Worm (Caenorhabditis elegans): ENCODE data around the gene flp-14.
A peak's percentile ranks its signal among the peaks of the same experiment; 100 is the strongest.

The flp-14 gene

DNA sequence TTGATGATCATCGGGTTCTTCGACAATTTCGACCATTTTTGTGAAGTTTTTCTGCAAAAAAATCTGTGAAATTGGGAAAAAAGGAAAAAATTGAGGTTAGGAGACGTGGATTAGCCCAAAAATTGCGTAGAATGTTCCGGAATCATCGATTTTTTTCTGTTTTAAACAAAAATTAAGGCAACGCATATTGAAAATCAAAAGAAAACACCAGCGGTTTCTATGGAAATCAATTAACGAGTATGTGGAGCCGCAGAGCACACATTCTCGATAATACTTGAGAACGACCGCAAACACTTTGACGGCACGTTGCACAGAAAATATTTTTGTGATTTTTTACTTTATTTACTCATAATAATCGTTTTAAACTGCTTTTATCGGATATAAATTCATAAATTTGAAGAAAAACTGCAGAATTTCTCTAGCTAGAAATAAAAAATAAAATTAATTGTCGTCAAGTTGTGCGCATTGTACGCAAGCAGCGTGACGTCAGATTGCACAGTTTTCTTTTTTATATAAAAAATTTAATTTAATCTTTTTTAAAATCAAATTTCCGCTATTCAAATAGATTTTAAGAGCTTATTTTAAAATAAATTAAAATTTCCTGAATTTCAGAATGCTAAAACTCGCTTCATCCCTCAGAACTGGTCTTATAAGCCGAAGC lies 15.8 kb downstream of the flp-14 start, which contains the start of the genes npp-25 and mrps-10:
Gene npp-25 (minus strand): TSS at position 51 of the 661 bp plus-strand sequence.
Gene mrps-10 (plus strand): TSS at position 611 of the 661 bp plus-strand sequence.
- peak; percentile 18 for TF ChIP-seq swsn-7 (tag; optimal IDR thresholded peaks at IDR 0.05)
- TF ChIP-seq dsc-1 (tag; optimal IDR thresholded peaks at IDR 0.05) = peak; percentile 41
- TF ChIP-seq alr-1 (tag; optimal IDR thresholded peaks at IDR 0.05; ENCODE audit: borderline replicate concordance) = no peak
- TF ChIP-seq unc-86 (tag; optimal IDR thresholded peaks at IDR 0.05) = peak; percentile 7
- TF ChIP-seq unc-62 (GFP tag; optimal IDR thresholded peaks at IDR 0.05) = no peak
- peak; percentile 29 for TF ChIP-seq nhr-71 (tag; optimal IDR thresholded peaks at IDR 0.05)
- TF ChIP-seq elt-2 (tag; optimal IDR thresholded peaks at IDR 0.05) = no peak
- peak; percentile 28 to 57 for TF ChIP-seq efl-1 (optimal IDR thresholded peaks at IDR 0.05)
- TF ChIP-seq efl-1 (GFP tag; optimal IDR thresholded peaks at IDR 0.05 in 1 of 2) = peak; percentile 57 to 91
- no peak for TF ChIP-seq skn-1 (tag; optimal IDR thresholded peaks at IDR 0.05)
- TF ChIP-seq nhr-47 (tag; optimal IDR thresholded peaks at IDR 0.05) = peak; percentile 53
- TF ChIP-seq isw-1 (GFP tag; IDR thresholded peaks at IDR 0.05) = no peak
- peak; percentile 1 for TF ChIP-seq tbx-2 (tag; optimal IDR thresholded peaks at IDR 0.05)
- peak; percentile 31 for TF ChIP-seq xbp-1 (tag; optimal IDR thresholded peaks at IDR 0.05)
- peak; percentile 44 for TF ChIP-seq fkh-8 (tag; optimal IDR thresholded peaks at IDR 0.05)
- peak; percentile 13 to 51 (median 16) for TF ChIP-seq dpl-1 (GFP tag; optimal IDR thresholded peaks at IDR 0.05)
- TF ChIP-seq snu-23 (GFP tag; optimal IDR thresholded peaks at IDR 0.05) = peak; percentile 25
- peak; percentile 17 for TF ChIP-seq blmp-1 (tag; optimal IDR thresholded peaks at IDR 0.05)
- TF ChIP-seq fkh-4 (tag; optimal IDR thresholded peaks at IDR 0.05; ENCODE audit: borderline replicate concordance) = no peak
- TF ChIP-seq F16B12.6 (tag; optimal IDR thresholded peaks at IDR 0.05) = peak; percentile 82
- TF ChIP-seq vab-15 (tag; optimal IDR thresholded peaks at IDR 0.05) = no peak
- TF ChIP-seq mep-1 (tag; optimal IDR thresholded peaks at IDR 0.05) = peak; percentile 28
- TF ChIP-seq nhr-19 (GFP tag; conservative IDR thresholded peaks at IDR 0.05) = no peak
- TF ChIP-seq hpl-2 (GFP tag; optimal IDR thresholded peaks at IDR 0.05) = no peak
- no peak for TF ChIP-seq rnt-1 (tag; optimal IDR thresholded peaks at IDR 0.05)
- no peak for TF ChIP-seq nhr-12 (tag; optimal IDR thresholded peaks at IDR 0.05)
- peak; percentile 44 to 78 for TF ChIP-seq lsy-2 (tag; optimal IDR thresholded peaks at IDR 0.05)
- TF ChIP-seq lin-35 (GFP tag; optimal IDR thresholded peaks at IDR 0.05) = peak; percentile 40 to 43
- TF ChIP-seq sox-4 (tag; optimal IDR thresholded peaks at IDR 0.05) = no peak

DNA sequence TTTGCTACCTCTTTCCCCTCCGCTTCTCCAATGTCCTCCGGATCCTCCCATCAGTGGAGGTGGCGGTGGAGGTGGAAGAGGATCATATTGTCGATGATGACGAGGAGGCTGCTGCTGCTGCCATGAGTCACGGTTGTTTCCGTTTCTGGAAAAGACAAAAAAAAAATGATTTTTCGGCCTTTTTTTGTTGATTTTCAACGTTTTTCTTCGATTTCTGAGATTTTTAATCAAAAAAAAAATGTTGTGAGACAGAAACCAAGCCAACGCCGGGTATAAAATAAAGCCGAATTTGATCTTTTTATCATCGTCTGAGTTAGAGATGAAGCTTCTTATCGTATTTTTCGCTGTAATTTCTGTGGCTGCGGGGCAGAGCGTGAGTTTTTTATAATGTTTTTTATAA lies 19.3 kb downstream of the flp-14 start, which contains the start of gene Y37D8A.19:
Gene Y37D8A.19 (plus strand): TSS at position 301 of the 400 bp plus-strand sequence.
- no peak for TF ChIP-seq unc-130 (tag; optimal IDR thresholded peaks at IDR 0.05)
- no peak for TF ChIP-seq sup-37 (GFP tag; optimal IDR thresholded peaks at IDR 0.05)
- TF ChIP-seq nhr-90 (tag; optimal IDR thresholded peaks at IDR 0.05; ENCODE audit: poor library complexity) = no peak
- no peak for TF ChIP-seq elt-2 (tag; optimal IDR thresholded peaks at IDR 0.05)
- TF ChIP-seq nhr-76 (tag; optimal IDR thresholded peaks at IDR 0.05) = no peak

DNA sequence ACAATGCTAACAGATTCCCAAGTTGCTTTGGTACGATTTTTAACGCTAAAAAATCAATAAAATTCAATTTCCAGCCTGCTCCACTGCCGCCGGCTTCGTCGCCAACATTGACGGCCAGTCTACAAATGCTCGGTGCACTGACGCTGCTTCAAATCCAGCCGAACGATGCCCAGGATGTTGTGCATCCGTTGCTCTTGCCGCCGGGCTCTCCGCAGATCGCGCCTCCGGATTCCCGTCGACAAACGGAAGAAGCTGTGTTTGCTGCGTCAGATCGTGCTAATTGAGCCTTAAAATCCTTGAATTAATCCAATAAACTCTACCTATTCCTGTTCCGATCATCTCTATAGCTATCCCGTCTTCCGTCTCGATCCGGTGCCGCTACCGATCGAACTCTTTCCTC lies 20.8 kb downstream of the flp-14 start:
- TF ChIP-seq Y116A8C.19 (tag; optimal IDR thresholded peaks at IDR 0.05; ENCODE audit: borderline replicate concordance) = no peak
- 0 out of 2 replicates have a peak, but pooled peaks have one; percentile 16 for TF ChIP-seq grh-1 (GFP tag; IDR thresholded peaks at IDR 0.05)
- no peak for TF ChIP-seq nhr-76 (tag; optimal IDR thresholded peaks at IDR 0.05)
- no peak for TF ChIP-seq tlp-1 (tag; optimal IDR thresholded peaks at IDR 0.05)
- no peak for TF ChIP-seq efl-1 (optimal IDR thresholded peaks at IDR 0.05)
- TF ChIP-seq efl-1 (GFP tag; optimal IDR thresholded peaks at IDR 0.05 in 1 of 2) = peak in 1 of 2 experiments; percentile 22
- TF ChIP-seq dsc-1 (tag; optimal IDR thresholded peaks at IDR 0.05) = no peak
- TF ChIP-seq dpl-1 (GFP tag; optimal IDR thresholded peaks at IDR 0.05) = no peak
- TF ChIP-seq unc-30 (tag; optimal IDR thresholded peaks at IDR 0.05) = no peak
- TF ChIP-seq pax-3 (tag; optimal IDR thresholded peaks at IDR 0.05) = no peak
- TF ChIP-seq zag-1 (tag; optimal IDR thresholded peaks at IDR 0.05) = no peak
- no peak for TF ChIP-seq hlh-17 (GFP tag; optimal IDR thresholded peaks at IDR 0.05; ENCODE audit: borderline replicate concordance)
- no peak for TF ChIP-seq pag-3 (tag; optimal IDR thresholded peaks at IDR 0.05; ENCODE audit: borderline replicate concordance, insufficient read depth)

Data from whole organism, L1 larva.